Fruit fly (Drosophila melanogaster) Kc167 (cell line): ENCODE data around the gene Ttc1.

Experiments used
- Myc ChIP-seq: fragments of >200 bp; optimal IDR thresholded peaks from 2 replicates; lab custom pipeline; 2017; ENCODE audit warnings: missing external identifiers
- Sin3A ChIP-seq: fragments of >200 bp; optimal IDR thresholded peaks from 2 replicates; lab custom pipeline; 2018; ENCODE audit warnings: missing external identifiers
- h ChIP-seq: fragments of >200 bp; optimal IDR thresholded peaks from 3 replicates; lab custom pipeline; 2018; ENCODE audit warnings: missing external identifiers
- psq ChIP-seq: fragments of >200 bp; optimal IDR thresholded peaks from 2 replicates; lab custom pipeline; 2017; ENCODE audit warnings: missing external identifiers

DNA sequence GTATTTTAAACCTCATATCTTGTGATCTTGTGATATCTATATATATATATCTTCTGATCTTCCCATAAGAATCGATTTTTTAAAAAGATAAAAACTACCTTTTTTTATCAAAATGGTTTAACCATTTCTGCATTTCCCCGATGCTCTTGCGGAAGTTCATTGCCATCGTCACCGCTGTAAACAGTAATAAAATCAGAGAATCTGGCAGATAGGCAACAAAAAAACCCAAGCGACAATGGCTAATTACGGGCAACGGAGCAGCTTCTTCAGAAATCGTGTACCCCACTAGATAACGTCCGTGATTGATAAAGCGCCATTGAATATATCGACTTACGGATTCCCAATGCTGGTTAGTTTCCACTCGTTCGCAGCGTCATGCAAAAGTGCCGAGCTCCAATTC is 11.4 kb upstream of the Ttc1 start, which contains the start of gene CG10405:
- no peak for TF ChIP-seq Sin3A (lab: Kevin White, UChicago)
- TF ChIP-seq Myc: no peak
- TF ChIP-seq psq (lab: Kevin White, UChicago): no peak
- TF ChIP-seq h (lab: Kevin White, UChicago): no peak
